Worm (Caenorhabditis elegans): ENCODE data around the gene der-2.

DNA sequence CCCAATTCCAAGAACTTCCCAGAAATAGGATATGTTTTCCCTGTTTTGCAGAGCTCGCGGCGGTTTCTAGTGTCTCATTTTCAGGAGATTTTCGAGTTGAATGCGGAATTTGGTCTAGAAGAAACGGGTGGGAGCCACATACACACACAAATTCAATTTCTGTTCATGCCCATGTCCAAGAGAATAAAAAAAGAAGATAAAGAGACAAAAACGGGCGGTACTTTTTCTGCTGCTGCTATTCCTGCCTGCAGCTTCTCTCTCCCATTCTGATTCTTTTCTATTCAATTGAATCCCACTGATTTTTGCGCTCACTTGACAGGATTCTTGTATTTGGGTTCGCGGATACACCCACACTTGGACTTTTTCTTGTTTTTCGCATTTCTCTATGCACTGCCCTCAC, 39.7 kb upstream of the der-2 start:
- TF ChIP-seq ceh-9 (tag; optimal IDR thresholded peaks at IDR 0.05), result no peak
- no peak for TF ChIP-seq dmd-4 (tag; optimal IDR thresholded peaks at IDR 0.05; ENCODE audit: borderline replicate concordance)
- TF ChIP-seq hlh-15 (tag; optimal IDR thresholded peaks at IDR 0.05), result no peak

Data from whole organism, late embryonic.